Worm (Caenorhabditis elegans) whole organism, mixed stage, embryonic: Measurements from ENCODE around the gene frpr-12.

Experiments used
- M03D4.4 ChIP-seq: sonication (generic microtip); optimal IDR thresholded peaks from 2 replicates; lab custom pipeline; 2017; ENCODE audit warnings: mild to moderate bottlenecking, missing genetic modification characterization, missing compliant biosample characterization
- bed-3 ChIP-seq: fragments of 200-800 bp; sonication (Bioruptor generic); optimal IDR thresholded peaks from 3 replicates; lab custom pipeline; 2018; ENCODE audit warnings: mild to moderate bottlenecking, missing genetic modification characterization, moderate library complexity, missing compliant biosample characterization
- blmp-1 ChIP-seq: fragments of 150-350 bp; optimal IDR thresholded peaks from 2 replicates; lab custom pipeline; 2014; ENCODE audit warnings: missing biosample characterization, missing genetic modification characterization
- ceh-39 ChIP-seq: fragments of 150-350 bp; optimal IDR thresholded peaks from 2 replicates; lab custom pipeline; 2014; ENCODE audit warnings: missing biosample characterization, missing genetic modification characterization
- ceh-43 ChIP-seq: fragments of 200-800 bp; sonication (Bioruptor generic); optimal IDR thresholded peaks from 2 replicates; lab custom pipeline; 2018; ENCODE audit warnings: mild to moderate bottlenecking, missing genetic modification characterization, moderate library complexity, missing compliant biosample characterization
- ceh-83 ChIP-seq: fragments of 200-800 bp; sonication (Bioruptor generic); optimal IDR thresholded peaks from 2 replicates; lab custom pipeline; 2018; ENCODE audit warnings: mild to moderate bottlenecking, missing genetic modification characterization, missing compliant biosample characterization
- drap-1 ChIP-seq: fragments of 200-800 bp; sonication (Bioruptor generic); optimal IDR thresholded peaks from 3 replicates; lab custom pipeline; 2018; ENCODE audit warnings: mild to moderate bottlenecking, missing genetic modification characterization, missing compliant biosample characterization
- elt-3 ChIP-seq: fragments of 150-350 bp; optimal IDR thresholded peaks from 2 replicates; lab custom pipeline; 2014; ENCODE audit warnings: missing biosample characterization, missing genetic modification characterization
- flh-1 ChIP-seq: fragments of 200-800 bp; sonication (Bioruptor generic); optimal IDR thresholded peaks from 2 replicates; lab custom pipeline; 2018; ENCODE audit warnings: mild to moderate bottlenecking, missing genetic modification characterization, moderate library complexity, missing compliant biosample characterization
- ham-2 ChIP-seq: fragments of 200-800 bp; sonication (Bioruptor generic); optimal IDR thresholded peaks from 2 replicates; lab custom pipeline; 2018; ENCODE audit warnings: mild to moderate bottlenecking, missing genetic modification characterization, missing compliant biosample characterization
- hlh-1 ChIP-seq: fragments of 150-350 bp; optimal IDR thresholded peaks from 2 replicates; lab custom pipeline; 2014; ENCODE audit warnings: missing biosample characterization, missing genetic modification reagents, missing genetic modification characterization
- lin-13 ChIP-seq: fragments of 150-350 bp; optimal IDR thresholded peaks from 2 replicates; lab custom pipeline; 2014; ENCODE audit warnings: missing biosample characterization, missing genetic modification characterization
- lin-32 ChIP-seq: fragments of 200-800 bp; sonication (Bioruptor generic); optimal IDR thresholded peaks from 2 replicates; lab custom pipeline; 2018; ENCODE audit warnings: mild to moderate bottlenecking, missing genetic modification characterization, missing compliant biosample characterization
- mab-5 ChIP-seq: fragments of 150-350 bp; optimal IDR thresholded peaks from 2 replicates; lab custom pipeline; 2014; ENCODE audit warnings: missing biosample characterization, missing genetic modification characterization
- mep-1 ChIP-seq: fragments of 150-350 bp; optimal IDR thresholded peaks from 2 replicates; lab custom pipeline; 2017; ENCODE audit warnings: missing biosample characterization, missing genetic modification reagents, missing genetic modification characterization, inconsistent platforms
- mls-2 ChIP-seq: sonication (generic microtip); optimal IDR thresholded peaks from 2 replicates; lab custom pipeline; 2016; ENCODE audit warnings: mild to moderate bottlenecking, missing genetic modification characterization, moderate library complexity, missing compliant biosample characterization
- nhr-12 ChIP-seq: fragments of 150-350 bp; optimal IDR thresholded peaks from 2 replicates; lab custom pipeline; 2014; ENCODE audit warnings: missing biosample characterization, missing genetic modification characterization
- nhr-2 ChIP-seq: fragments of 150-350 bp; optimal IDR thresholded peaks from 2 replicates; lab custom pipeline; 2014; ENCODE audit warnings: missing biosample characterization, missing genetic modification characterization
- nhr-28 ChIP-seq: fragments of 150-350 bp; optimal IDR thresholded peaks from 2 replicates; lab custom pipeline; 2014; ENCODE audit warnings: missing biosample characterization, missing genetic modification characterization
- nhr-76 ChIP-seq: sonication (generic microtip); optimal IDR thresholded peaks from 2 replicates; lab custom pipeline; 2017; ENCODE audit warnings: missing biosample characterization, missing genetic modification characterization
- pha-4 ChIP-seq: fragments of 150-350 bp; optimal IDR thresholded peaks from 2 replicates; lab custom pipeline; 2018; ENCODE audit warnings: missing biosample characterization, missing genetic modification reagents, missing genetic modification characterization
- sem-2 ChIP-seq: fragments of 200-800 bp; sonication (Bioruptor generic); optimal IDR thresholded peaks from 2 replicates; lab custom pipeline; 2018; ENCODE audit warnings: mild to moderate bottlenecking, missing genetic modification characterization, missing compliant biosample characterization
- snpc-4 ChIP-seq: fragments of 150-350 bp; optimal IDR thresholded peaks from 2 replicates; lab custom pipeline; 2014; ENCODE audit warnings: missing biosample characterization, missing genetic modification characterization
- sptf-1 ChIP-seq: sonication (generic microtip); optimal IDR thresholded peaks from 2 replicates; lab custom pipeline; 2017; ENCODE audit warnings: mild to moderate bottlenecking, missing genetic modification characterization, moderate library complexity, missing compliant biosample characterization
- tbx-8 ChIP-seq: fragments of 200-800 bp; sonication (Bioruptor generic); optimal IDR thresholded peaks from 2 replicates; lab custom pipeline; 2018; ENCODE audit warnings: mild to moderate bottlenecking, missing genetic modification characterization, moderate library complexity, missing compliant biosample characterization
- unc-120 ChIP-seq: sonication (generic microtip); optimal IDR thresholded peaks from 2 replicates; lab custom pipeline; 2017; ENCODE audit warnings: missing genetic modification characterization, missing compliant biosample characterization; ENCODE audit not compliant: poor library complexity, severe bottlenecking
- unc-39 ChIP-seq: fragments of 150-350 bp; optimal IDR thresholded peaks from 2 replicates; lab custom pipeline; 2014; ENCODE audit warnings: missing biosample characterization, missing genetic modification characterization
- unc-62 ChIP-seq: fragments of 150-350 bp; optimal IDR thresholded peaks from 2 replicates; lab custom pipeline; 2014; ENCODE audit warnings: missing biosample characterization, missing genetic modification reagents, missing genetic modification characterization
- zip-8 ChIP-seq: fragments of 150-350 bp; optimal IDR thresholded peaks from 2 replicates; lab custom pipeline; 2014; ENCODE audit warnings: missing biosample characterization, missing genetic modification characterization

The frpr-12 gene

ce11 chrV:8937476-8938249 is 34.9 kb downstream of the frpr-12 start:
- TF ChIP-seq zip-8 (tag; lab: Kevin White, UChicago) (no peak), ceh-39 (tag; lab: Kevin White, UChicago) (no peak), blmp-1 (tag; lab: Kevin White, UChicago) (no peak), mep-1 (tag; lab: Kevin White, UChicago) (no peak), nhr-12 (tag; lab: Kevin White, UChicago) (no peak), elt-3 (tag; lab: Kevin White, UChicago) (no peak), ceh-83 (GFP tag; lab: Kevin White, UChicago) (no peak), tbx-8 (GFP tag; lab: Kevin White, UChicago) (no peak), sem-2 (GFP tag; lab: Kevin White, UChicago) (no peak), snpc-4 (tag; lab: Kevin White, UChicago) (no peak), nhr-76 (tag; lab: Kevin White, UChicago) (no peak), nhr-28 (tag; lab: Kevin White, UChicago) (no peak), mls-2 (tag; lab: Kevin White, UChicago) (no peak), pha-4 (no peak), M03D4.4 (tag; lab: Kevin White, UChicago) (no peak), mab-5 (no peak), ceh-43 (GFP tag; lab: Kevin White, UChicago) (no peak), sptf-1 (tag; lab: Kevin White, UChicago) (no peak), lin-32 (GFP tag; lab: Kevin White, UChicago) (no peak), bed-3 (GFP tag; lab: Kevin White, UChicago) (no peak)

DNA sequence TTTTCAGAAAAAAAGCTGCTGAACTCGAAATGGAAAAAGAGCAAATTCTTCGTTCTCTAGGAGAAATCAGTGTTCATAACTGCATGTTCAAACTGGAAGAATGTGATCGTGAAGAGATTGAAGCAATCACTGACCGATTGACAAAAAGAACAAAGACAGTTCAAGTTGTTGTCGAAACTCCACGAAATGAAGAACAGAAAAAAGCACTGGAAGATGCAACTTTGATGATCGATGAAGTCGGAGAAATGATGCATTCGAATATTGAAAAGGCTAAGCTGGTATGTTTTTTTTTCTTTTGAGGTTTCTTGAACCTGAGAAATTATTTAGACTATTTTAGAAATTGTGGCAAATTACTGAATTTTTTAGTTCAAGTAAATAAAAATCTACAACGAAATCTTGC is 35.6 kb downstream of the frpr-12 start:
- TF ChIP-seq ham-2 (no peak), mab-5 (no peak), bed-3 (GFP tag; lab: Kevin White, UChicago) (no peak), lin-32 (GFP tag; lab: Kevin White, UChicago) (no peak), nhr-2 (tag; lab: Kevin White, UChicago) (no peak), unc-39 (tag; lab: Kevin White, UChicago) (no peak), nhr-12 (tag; lab: Kevin White, UChicago) (no peak), mls-2 (tag; lab: Kevin White, UChicago) (no peak), tbx-8 (GFP tag; lab: Kevin White, UChicago) (no peak), sptf-1 (tag; lab: Kevin White, UChicago) (no peak), unc-62 (GFP tag; lab: Kevin White, UChicago) (no peak), elt-3 (tag; lab: Kevin White, UChicago) (no peak)

DNA sequence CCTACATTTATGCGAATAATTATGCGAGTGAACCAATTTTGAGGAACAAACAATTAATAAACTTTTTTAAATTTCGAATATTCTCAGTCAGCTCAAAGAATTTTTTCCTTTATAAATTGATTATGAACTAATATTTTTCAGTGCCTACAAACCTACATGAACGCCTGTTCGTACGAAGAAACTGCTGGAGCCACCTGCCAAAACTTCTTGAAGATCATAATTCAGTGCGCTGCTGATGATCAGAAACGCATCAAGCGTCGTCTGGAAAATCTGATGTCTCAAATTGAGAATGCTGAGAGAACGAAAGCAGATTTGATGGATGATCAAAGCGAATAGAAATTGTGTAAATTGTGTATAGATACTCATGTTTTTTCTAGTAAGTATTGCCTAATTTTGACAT is 36.1 kb downstream of the frpr-12 start:
- TF ChIP-seq lin-13 (tag; lab: Kevin White, UChicago) (no peak), sptf-1 (tag; lab: Kevin White, UChicago) (no peak), unc-62 (GFP tag; lab: Kevin White, UChicago) (no peak), ham-2 (no peak), mep-1 (tag; lab: Kevin White, UChicago) (no peak)
- TF ChIP-seq, all 35 proteins: peak for 0

ce11 chrV:8939424-8940065 is 36.7 kb downstream of the frpr-12 start:
- no peak for TF ChIP-seq unc-62 (GFP tag; lab: Kevin White, UChicago)
- no peak for TF ChIP-seq flh-1
- no peak for TF ChIP-seq drap-1 (GFP tag; lab: Kevin White, UChicago)
- no peak for TF ChIP-seq sptf-1 (tag; lab: Kevin White, UChicago)
- no peak for TF ChIP-seq bed-3 (GFP tag; lab: Kevin White, UChicago)
- TF ChIP-seq ceh-39 (tag; lab: Kevin White, UChicago), result no peak
- TF ChIP-seq hlh-1 (tag; lab: Kevin White, UChicago), result no peak
- TF ChIP-seq unc-120 (tag; lab: Kevin White, UChicago), result no peak
- no peak for TF ChIP-seq mep-1 (tag; lab: Kevin White, UChicago)
- no peak for TF ChIP-seq nhr-2 (tag; lab: Kevin White, UChicago)
